Fruit fly (Drosophila melanogaster): ENCODE data around the gene Osi5.
A peak's percentile ranks its signal among the peaks of the same experiment; 100 is the strongest.

Gene Osi5

dm6 chr3R:6244986-6245385 lies 17.7 kb downstream of the Osi5 start:
- TF ChIP-seq vvl (GFP tag; IDR thresholded peaks at IDR 0.05) = peak; percentile 55; the same call in 1 of the 2 replicates
- TF ChIP-seq CG17359 (tag; optimal IDR thresholded peaks at IDR 0.05) = no peak
- TF ChIP-seq scrt (GFP tag; optimal IDR thresholded peaks at IDR 0.05) = no peak
- no peak for TF ChIP-seq CG2875 (GFP tag; optimal IDR thresholded peaks at IDR 0.05)
- no peak for TF ChIP-seq CG7372 (GFP tag; IDR thresholded peaks at IDR 0.05)
- no peak for TF ChIP-seq bab2 (GFP tag; optimal IDR thresholded peaks at IDR 0.05)
- no peak for TF ChIP-seq Optix (GFP tag; IDR thresholded peaks at IDR 0.05)
- TF ChIP-seq tap (tag; optimal IDR thresholded peaks at IDR 0.05) = no peak
- TF ChIP-seq CG18476 (GFP tag; optimal IDR thresholded peaks at IDR 0.05) = no peak
- no peak for TF ChIP-seq CTCF (GFP tag; optimal IDR thresholded peaks at IDR 0.05)
- TF ChIP-seq ERR (GFP tag; optimal IDR thresholded peaks at IDR 0.05) = no peak
- no peak for TF ChIP-seq CG5180 (GFP tag; optimal IDR thresholded peaks at IDR 0.05)
- no peak for TF ChIP-seq Bdp1 (GFP tag; optimal IDR thresholded peaks at IDR 0.05)
- peak; percentile 91 for TF ChIP-seq Blimp-1 (GFP tag; optimal IDR thresholded peaks at IDR 0.05)
- TF ChIP-seq sim (GFP tag; IDR thresholded peaks at IDR 0.05) = no peak
- TF ChIP-seq sens-2 (GFP tag; IDR thresholded peaks at IDR 0.05) = no peak
- no peak for TF ChIP-seq CG17361 (GFP tag; IDR thresholded peaks at IDR 0.05)
- no peak for TF ChIP-seq gce (GFP tag; IDR thresholded peaks at IDR 0.05)
- no peak for TF ChIP-seq Dll (GFP tag; IDR thresholded peaks at IDR 0.05; ENCODE audit: partially characterized antibody)
- no peak for TF ChIP-seq HLH54F (GFP tag; optimal IDR thresholded peaks at IDR 0.05)
- TF ChIP-seq CG11504 (tag; optimal IDR thresholded peaks at IDR 0.05) = no peak
- TF ChIP-seq CG7357 (GFP tag; IDR thresholded peaks at IDR 0.05) = no peak
- 0 out of 2 replicates have a peak, but pooled peaks have one; percentile 18 for TF ChIP-seq klu (GFP tag; IDR thresholded peaks at IDR 0.05)
- TF ChIP-seq CG17802 (tag; optimal IDR thresholded peaks at IDR 0.05) = no peak
- no peak for TF ChIP-seq Jarid2 (GFP tag; optimal IDR thresholded peaks at IDR 0.05)
- peak in 1 of 2 experiments; percentile 47 for TF ChIP-seq Pdp1 (GFP tag; optimal IDR thresholded peaks at IDR 0.05)
- TF ChIP-seq CG10321 (GFP tag; IDR thresholded peaks at IDR 0.05) = no peak
- TF ChIP-seq CG4820 (GFP tag; optimal IDR thresholded peaks at IDR 0.05) = no peak
- no peak for TF ChIP-seq ro (GFP tag; IDR thresholded peaks at IDR 0.05)
- no peak for TF ChIP-seq CG7786 (GFP tag; optimal IDR thresholded peaks at IDR 0.05)
- no peak for TF ChIP-seq trh (GFP tag; optimal IDR thresholded peaks at IDR 0.05)
- TF ChIP-seq Hr78 (GFP tag; optimal IDR thresholded peaks at IDR 0.05) = peak in 1 of 2 experiments; percentile 79
- no peak for TF ChIP-seq tup (GFP tag; optimal IDR thresholded peaks at IDR 0.05)
- no peak for TF ChIP-seq slbo (GFP tag; IDR thresholded peaks at IDR 0.05)
- no peak for TF ChIP-seq fru (optimal IDR thresholded peaks at IDR 0.05)
- TF ChIP-seq lab (GFP tag; optimal IDR thresholded peaks at IDR 0.05) = no peak
- no peak for TF ChIP-seq pan (optimal IDR thresholded peaks at IDR 0.05)
- TF ChIP-seq pan (GFP tag; optimal IDR thresholded peaks at IDR 0.05 in 1 of 2, IDR thresholded peaks at IDR 0.05 in 1 of 2) = no peak
- TF ChIP-seq CG6813 (GFP tag; optimal IDR thresholded peaks at IDR 0.05) = no peak
- no peak for TF ChIP-seq Sox100B (GFP tag; optimal IDR thresholded peaks at IDR 0.05)
- no peak for TF ChIP-seq Hsf (GFP tag; optimal IDR thresholded peaks at IDR 0.05)
- no peak for TF ChIP-seq Med (GFP tag)
- TF ChIP-seq B-H1 (GFP tag; IDR thresholded peaks at IDR 0.05) = no peak

DNA sequence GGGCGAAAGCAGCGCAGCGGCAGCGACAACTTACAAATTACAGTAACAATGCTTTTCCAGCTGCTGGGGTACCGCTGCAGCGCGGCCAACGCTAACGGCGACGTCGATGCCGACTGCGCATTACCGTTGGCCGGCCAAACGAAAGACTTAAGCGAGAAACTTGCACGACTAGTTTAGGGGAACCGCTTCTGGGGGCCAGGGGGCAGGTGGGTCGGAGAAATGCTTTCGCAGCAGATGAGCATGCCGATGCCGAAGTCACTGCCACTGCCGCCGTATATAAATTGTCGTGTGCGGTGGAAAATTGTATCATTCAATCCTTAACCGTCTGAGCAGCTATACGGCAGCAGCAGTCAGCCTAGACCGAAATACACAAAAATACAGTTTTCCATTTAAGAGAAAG lies 21.4 kb downstream of the Osi5 start, which contains the start of gene Osi7:
TSS of gene Osi7 (plus strand) at position 301 of the 400 bp plus-strand sequence.
- peak; percentile 41 for TF ChIP-seq Blimp-1 (GFP tag; optimal IDR thresholded peaks at IDR 0.05)
- no peak for TF ChIP-seq row (GFP tag; IDR thresholded peaks at IDR 0.05)
- no peak for TF ChIP-seq pum (GFP tag; optimal IDR thresholded peaks at IDR 0.05)
- peak; percentile 47 for TF ChIP-seq oc (tag; optimal IDR thresholded peaks at IDR 0.05)
- TF ChIP-seq CG15601 (tag; optimal IDR thresholded peaks at IDR 0.05) = no peak
- peak; percentile 25 for TF ChIP-seq sd (tag; optimal IDR thresholded peaks at IDR 0.05)
- TF ChIP-seq crol (GFP tag; IDR thresholded peaks at IDR 0.05) = peak; percentile 50; the same call in 1 of the 2 replicates

Data from whole organism, embryonic.